Fruit fly (Drosophila melanogaster) whole organism, embryonic: ENCODE data around the gene CG42324.

Experiments
- Bteb2 ChIP-seq: fragments of 200-800 bp; sonication (Bioruptor generic); optimal IDR thresholded peaks from 2 replicates; lab custom pipeline; 2016; ENCODE audit warnings: missing biosample characterization, missing genetic modification characterization
- CG11504 ChIP-seq: fragments of 200-800 bp; sonication (Bioruptor generic); optimal IDR thresholded peaks from 3 replicates; lab custom pipeline; 2019; ENCODE audit warnings: missing biosample characterization, mild to moderate bottlenecking, missing genetic modification characterization, moderate library complexity
- CG14050 ChIP-seq: fragments of 200-800 bp; sonication (Bioruptor generic); IDR thresholded peaks from 3 replicates; pipeline ENCODE4 v1.3.6; 2022; ENCODE audit warnings: missing biosample characterization, missing genetic modification characterization
- CG15073 ChIP-seq: fragments of 200-800 bp; sonication (Bioruptor generic); optimal IDR thresholded peaks from 2 replicates; lab custom pipeline; 2016; ENCODE audit warnings: missing biosample characterization, missing genetic modification characterization
- CG15696 ChIP-seq: fragments of 200-800 bp; sonication (Bioruptor generic); optimal IDR thresholded peaks from 2 replicates; lab custom pipeline; 2019; ENCODE audit warnings: missing biosample characterization, mild to moderate bottlenecking, missing genetic modification characterization, moderate library complexity
- CG31388 ChIP-seq: fragments of 200-800 bp; sonication (Bioruptor generic); optimal IDR thresholded peaks from 2 replicates; lab custom pipeline; 2016; ENCODE audit warnings: missing biosample characterization, missing genetic modification characterization
- CG4730 ChIP-seq: fragments of 200-800 bp; sonication (Bioruptor generic); IDR thresholded peaks from 2 replicates; pipeline ENCODE4 v1.3.6; 2022; ENCODE audit warnings: missing biosample characterization, missing genetic modification characterization
- CG4820 ChIP-seq: fragments of 200-800 bp; sonication (Bioruptor generic); optimal IDR thresholded peaks from 3 replicates; lab custom pipeline; 2016; ENCODE audit warnings: missing biosample characterization, missing genetic modification characterization
- CG4854 ChIP-seq: fragments of 200-800 bp; sonication (Bioruptor generic); optimal IDR thresholded peaks from 2 replicates; lab custom pipeline; 2016; ENCODE audit warnings: missing biosample characterization, missing genetic modification characterization, inconsistent platforms
- CG5180 ChIP-seq: fragments of 200-800 bp; sonication (Bioruptor generic); optimal IDR thresholded peaks from 3 replicates; lab custom pipeline; 2017; ENCODE audit warnings: missing biosample characterization, missing genetic modification characterization, mild to moderate bottlenecking, moderate library complexity, missing genetic modification reagents
- CG5245 ChIP-seq: fragments of 200-800 bp; sonication (Bioruptor generic); optimal IDR thresholded peaks from 3 replicates; lab custom pipeline; 2016; ENCODE audit warnings: missing biosample characterization, missing genetic modification characterization
- CG9609 ChIP-seq: fragments of 200-800 bp; sonication (Bioruptor generic); optimal IDR thresholded peaks from 3 replicates; lab custom pipeline; 2016; ENCODE audit warnings: missing biosample characterization, missing genetic modification characterization
- D19B ChIP-seq: fragments of 200-800 bp; sonication (Bioruptor generic); optimal IDR thresholded peaks from 2 replicates; lab custom pipeline; 2017; ENCODE audit warnings: missing biosample characterization, mild to moderate bottlenecking, missing genetic modification characterization
- Drgx ChIP-seq: fragments of 200-800 bp; sonication (Bioruptor generic); IDR thresholded peaks from 2 replicates; pipeline ENCODE4 v1.3.6; 2022; ENCODE audit warnings: missing biosample characterization, missing genetic modification characterization
- Ets65A ChIP-seq: fragments of 200-800 bp; sonication (Bioruptor generic); peaks from one replicate; lab custom pipeline; 2016; ENCODE audit warnings: missing biosample characterization, missing genetic modification characterization
- Hr39 ChIP-seq: fragments of >200 bp; optimal IDR thresholded peaks from 2 replicates; lab custom pipeline; 2017
- Hr51 ChIP-seq, 2 experiments: fragments of 200-800 bp; sonication (Bioruptor generic); optimal IDR thresholded peaks; 2 replicates in 1 of 2; 3 replicates in 1 of 2; lab custom pipeline; 2016 to 2018; ENCODE audit warnings: missing biosample characterization in 2 of 2, missing genetic modification characterization in 2 of 2, mild to moderate bottlenecking in 1 of 2, moderate library complexity in 1 of 2
- MBD-R2 ChIP-seq: fragments of 200-800 bp; sonication (Bioruptor generic); IDR thresholded peaks from 2 replicates; pipeline ENCODE4 v1.3.6; 2022; ENCODE audit warnings: missing biosample characterization, missing genetic modification characterization
- NfI ChIP-seq: fragments of 200-800 bp; sonication (Bioruptor generic); optimal IDR thresholded peaks from 3 replicates; lab custom pipeline; 2018; ENCODE audit warnings: missing biosample characterization, mild to moderate bottlenecking, missing genetic modification characterization, moderate library complexity
- Sry-β ChIP-seq: fragments of 200-800 bp; sonication (Bioruptor generic); optimal IDR thresholded peaks from 2 replicates; lab custom pipeline; 2018; ENCODE audit warnings: missing biosample characterization, mild to moderate bottlenecking, missing genetic modification characterization, moderate library complexity
- Tbp ChIP-seq: fragments of >200 bp; optimal IDR thresholded peaks from 2 replicates; lab custom pipeline; 2018; ENCODE audit warnings: missing biosample characterization, missing genetic modification characterization
- al ChIP-seq: fragments of 200-800 bp; sonication (Bioruptor generic); IDR thresholded peaks from 2 replicates; pipeline ENCODE4 v1.3.6; 2022; ENCODE audit warnings: missing biosample characterization, missing genetic modification characterization
- az2 ChIP-seq: fragments of 200-800 bp; sonication (Bioruptor generic); optimal IDR thresholded peaks from 3 replicates; lab custom pipeline; 2016; ENCODE audit warnings: missing biosample characterization, missing genetic modification characterization
- bowl ChIP-seq: fragments of 200-800 bp; sonication (Bioruptor generic); IDR thresholded peaks from 2 replicates; pipeline ENCODE4 v1.3.6; 2022; ENCODE audit warnings: missing biosample characterization, missing genetic modification characterization
- bsh ChIP-seq, 2 experiments: fragments of 200-800 bp; sonication (Bioruptor generic); optimal IDR thresholded peaks; 2 replicates each; lab custom pipeline; 2017 to 2018; ENCODE audit warnings: mild to moderate bottlenecking in 2 of 2, missing biosample characterization in 2 of 2, missing genetic modification characterization in 2 of 2, moderate library complexity in 1 of 2
- corto ChIP-seq: fragments of 200-800 bp; sonication (Bioruptor generic); optimal IDR thresholded peaks from 2 replicates; lab custom pipeline; 2016; ENCODE audit warnings: missing biosample characterization, mild to moderate bottlenecking, missing genetic modification characterization, moderate library complexity
- crc ChIP-seq: fragments of 200-800 bp; sonication (Bioruptor generic); optimal IDR thresholded peaks from 2 replicates; lab custom pipeline; 2016; ENCODE audit warnings: missing biosample characterization, missing genetic modification characterization
- crol ChIP-seq: fragments of 200-800 bp; sonication (Bioruptor generic); IDR thresholded peaks from 2 replicates; pipeline ENCODE4 v1.3.6; 2022; ENCODE audit warnings: missing biosample characterization, missing genetic modification characterization
- grn ChIP-seq: fragments of 200-800 bp; sonication (Bioruptor generic); optimal IDR thresholded peaks from 3 replicates; lab custom pipeline; 2017; ENCODE audit warnings: missing biosample characterization, missing genetic modification characterization
- gsb-n ChIP-seq: fragments of 200-800 bp; sonication (Bioruptor generic); optimal IDR thresholded peaks from 3 replicates; lab custom pipeline; 2018; ENCODE audit warnings: missing biosample characterization, mild to moderate bottlenecking, missing genetic modification characterization
- gt ChIP-seq: fragments of 200-800 bp; sonication (Bioruptor generic); IDR thresholded peaks from 2 replicates; pipeline ENCODE4 v1.3.6; 2022; ENCODE audit warnings: missing biosample characterization, missing genetic modification characterization
- lilli ChIP-seq: fragments of 200-800 bp; sonication (Bioruptor generic); optimal IDR thresholded peaks from 3 replicates; lab custom pipeline; 2016; ENCODE audit warnings: missing biosample characterization, missing genetic modification characterization
- lmd ChIP-seq: fragments of 200-800 bp; sonication (Bioruptor generic); IDR thresholded peaks from 2 replicates; pipeline ENCODE4 v1.3.6; 2022; ENCODE audit warnings: missing biosample characterization, missing genetic modification characterization
- nerfin-1 ChIP-seq: fragments of 200-800 bp; sonication (Bioruptor generic); optimal IDR thresholded peaks from 3 replicates; lab custom pipeline; 2019; ENCODE audit warnings: missing biosample characterization, mild to moderate bottlenecking, missing genetic modification characterization, moderate library complexity
- nom ChIP-seq: fragments of 200-800 bp; sonication (Bioruptor generic); optimal IDR thresholded peaks from 2 replicates; lab custom pipeline; 2017; ENCODE audit warnings: missing biosample characterization, missing genetic modification characterization, mild to moderate bottlenecking, moderate library complexity, missing genetic modification reagents
- odd ChIP-seq: fragments of 200-800 bp; sonication (Bioruptor generic); optimal IDR thresholded peaks from 2 replicates; lab custom pipeline; 2017; ENCODE audit warnings: missing biosample characterization, mild to moderate bottlenecking, missing genetic modification characterization
- p53 ChIP-seq: fragments of 200-800 bp; sonication (Bioruptor generic); optimal IDR thresholded peaks from 2 replicates; lab custom pipeline; 2016; ENCODE audit warnings: missing biosample characterization, missing genetic modification characterization
- scrt ChIP-seq: fragments of 200-800 bp; sonication (Bioruptor generic); optimal IDR thresholded peaks from 2 replicates; lab custom pipeline; 2018; ENCODE audit warnings: missing biosample characterization, mild to moderate bottlenecking, missing genetic modification characterization, moderate library complexity
- sens ChIP-seq: fragments of 200-800 bp; sonication (Bioruptor generic); peaks from one replicate; lab custom pipeline; 2016; ENCODE audit warnings: missing biosample characterization, missing genetic modification characterization

Gene CG42324

dm6 chr3L:3534216-3534615 is 62.0 kb downstream of the CG42324 start (continued):
- TF ChIP-seq bsh (GFP tag; optimal IDR thresholded peaks at IDR 0.05; lab: Kevin White, UChicago) (peak in 1 of 2 experiments; percentile 18), crc (no peak), gsb-n (tag; lab: Kevin White, UChicago) (no peak), D19B (no peak), Drgx (GFP tag; lab: Robert Waterston, UW) (peak; percentile 41; the same call in 1 of the 2 replicates), CG31388 (GFP tag; lab: Kevin White, UChicago) (no peak), Tbp (no peak), CG15696 (no peak), Ets65A (GFP tag; lab: Kevin White, UChicago) (peak; percentile 8), NfI (no peak), CG4730 (GFP tag; lab: Robert Waterston, UW) (no peak), nerfin-1 (tag; lab: Kevin White, UChicago) (no peak)

dm6 chr3L:3535674-3536073 is 63.4 kb downstream of the CG42324 start:
- TF ChIP-seq crol (GFP tag; lab: Robert Waterston, UW) (peak; percentile 54; the same call in 1 of the 2 replicates), corto (no peak), CG4820 (GFP tag; lab: Kevin White, UChicago) (no peak), Hr39 (lab: Kevin White, UChicago) (no peak), Bteb2 (GFP tag; lab: Kevin White, UChicago) (no peak), odd (GFP tag; lab: Kevin White, UChicago) (no peak), lmd (GFP tag; lab: Robert Waterston, UW) (no peak), bowl (GFP tag; lab: Robert Waterston, UW) (no peak), nom (GFP tag; lab: Kevin White, UChicago) (peak; percentile 18), CG14050 (GFP tag; lab: Robert Waterston, UW) (no peak), CG4854 (GFP tag; lab: Kevin White, UChicago) (no peak), Hr51 (GFP tag; optimal IDR thresholded peaks at IDR 0.05; lab: Kevin White, UChicago) (no peak), gt (GFP tag; lab: Robert Waterston, UW) (no peak), al (GFP tag; lab: Robert Waterston, UW) (no peak), CG11504 (tag; lab: Kevin White, UChicago) (no peak), MBD-R2 (GFP tag; lab: Robert Waterston, UW) (no peak)
- TF ChIP-seq, all 482 proteins: peak for 2

- no peak for TF ChIP-seq CG9609 (GFP tag; lab: Kevin White, UChicago)
- TF ChIP-seq scrt (GFP tag; lab: Kevin White, UChicago) = no peak
- no peak for TF ChIP-seq CG5245 (GFP tag; lab: Kevin White, UChicago)
- no peak for TF ChIP-seq lilli (GFP tag; lab: Kevin White, UChicago)
- TF ChIP-seq CG5180 (GFP tag; lab: Kevin White, UChicago) = no peak
- TF ChIP-seq az2 = no peak
- TF ChIP-seq grn (GFP tag; lab: Kevin White, UChicago) = no peak
- TF ChIP-seq p53 (GFP tag; lab: Kevin White, UChicago) = no peak
- no peak for TF ChIP-seq Hr39 (lab: Kevin White, UChicago)
- TF ChIP-seq Drgx (GFP tag; lab: Robert Waterston, UW) = 0 out of 2 replicates have a peak, but pooled peaks have one; percentile 19
- TF ChIP-seq sens (GFP tag; lab: Kevin White, UChicago) = peak; percentile 29
- TF ChIP-seq Sry-β (GFP tag; lab: Kevin White, UChicago) = no peak
- TF ChIP-seq CG15073 = no peak
- TF ChIP-seq Hr51 (GFP tag; optimal IDR thresholded peaks at IDR 0.05; lab: Kevin White, UChicago) = no peak
These were observed 64.2 kb downstream of the CG42324 start for dm6 chr3L:3536414-3536813.
